Worm (Caenorhabditis elegans): Measurements from ENCODE around the gene epg-3.

DNA sequence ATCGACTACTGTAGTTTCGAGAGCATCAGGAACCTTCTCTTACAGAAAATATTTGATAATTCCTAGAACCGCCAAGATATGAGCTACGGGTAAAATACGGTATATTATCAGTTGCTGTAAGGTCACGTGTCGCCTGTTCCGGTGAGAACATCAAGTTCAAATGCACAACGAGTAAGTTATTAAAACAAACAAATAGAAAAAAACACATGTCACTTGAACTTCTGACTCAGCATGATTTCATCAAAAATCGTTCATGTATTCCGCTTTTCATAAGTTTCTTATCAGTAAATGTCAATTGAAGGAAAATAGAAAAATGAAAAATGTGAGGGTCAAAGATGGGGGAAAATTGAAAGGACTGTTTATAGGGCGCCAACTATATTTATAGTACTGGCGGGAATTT is 26.2 kb downstream of the epg-3 start:
- no peak for TF ChIP-seq nhr-12 (tag; optimal IDR thresholded peaks at IDR 0.05)
- no peak for TF ChIP-seq mdl-1 (tag; optimal IDR thresholded peaks at IDR 0.05)
